Fruit fly (Drosophila melanogaster) whole organism, pupa: ENCODE measurements around the gene Sdic3.
"Not testable (repeated sequence)": the region's sequence is repeated elsewhere in the genome, so short reads cannot be mapped to it uniquely, and the experiment has no call there.

Experiments used
- CG10348 ChIP-seq: fragments of 200-800 bp; sonication (Bioruptor generic); IDR thresholded peaks from 2 replicates; pipeline ENCODE4 v1.3.6; 2022; ENCODE audit warnings: missing biosample characterization, missing genetic modification characterization
- CG12605 ChIP-seq: fragments of 200-800 bp; sonication (Bioruptor generic); IDR thresholded peaks from 2 replicates; pipeline ENCODE4 v1.3.6; 2022; ENCODE audit warnings: missing biosample characterization, missing genetic modification characterization
- CG13204 ChIP-seq: fragments of 200-800 bp; sonication (Bioruptor generic); optimal IDR thresholded peaks from 2 replicates; lab custom pipeline; 2018; ENCODE audit warnings: missing biosample characterization, mild to moderate bottlenecking, missing genetic modification characterization, moderate library complexity
- CG14655 ChIP-seq: fragments of 200-800 bp; sonication (Bioruptor generic); optimal IDR thresholded peaks from 3 replicates; lab custom pipeline; 2017; ENCODE audit warnings: mild to moderate bottlenecking, missing biosample characterization, missing genetic modification reagents, missing genetic modification characterization
- CG15710 ChIP-seq: fragments of 200-800 bp; sonication (Bioruptor generic); optimal IDR thresholded peaks from 2 replicates; lab custom pipeline; 2018; ENCODE audit warnings: missing biosample characterization, mild to moderate bottlenecking, missing genetic modification characterization, moderate library complexity
- CG17806 ChIP-seq: fragments of 200-800 bp; sonication (Bioruptor generic); optimal IDR thresholded peaks from 2 replicates; lab custom pipeline; 2018; ENCODE audit warnings: missing biosample characterization, mild to moderate bottlenecking, missing genetic modification characterization, moderate library complexity
- CG32121 ChIP-seq: fragments of 200-800 bp; sonication (Bioruptor generic); IDR thresholded peaks from 2 replicates; pipeline ENCODE4 v1.3.6; 2022; ENCODE audit warnings: missing biosample characterization, missing genetic modification characterization
- CG34367 ChIP-seq: fragments of 200-800 bp; sonication (Bioruptor generic); optimal IDR thresholded peaks from 2 replicates; lab custom pipeline; 2018; ENCODE audit warnings: missing biosample characterization, mild to moderate bottlenecking, missing genetic modification characterization
- CG4496 ChIP-seq: fragments of 200-800 bp; sonication (Bioruptor generic); IDR thresholded peaks from 3 replicates; pipeline ENCODE4 v1.3.6; 2022; ENCODE audit warnings: missing biosample characterization, missing genetic modification characterization
- CG8159 ChIP-seq: fragments of 200-800 bp; sonication (Bioruptor generic); optimal IDR thresholded peaks from 3 replicates; lab custom pipeline; 2018; ENCODE audit warnings: missing biosample characterization, mild to moderate bottlenecking, missing genetic modification characterization, moderate library complexity
- CG8301 ChIP-seq: fragments of 200-800 bp; sonication (Bioruptor generic); optimal IDR thresholded peaks from 2 replicates; lab custom pipeline; 2018; ENCODE audit warnings: missing biosample characterization, mild to moderate bottlenecking, missing genetic modification characterization
- CG9948 ChIP-seq: fragments of 200-800 bp; sonication (Bioruptor generic); optimal IDR thresholded peaks from 2 replicates; lab custom pipeline; 2018; ENCODE audit warnings: missing biosample characterization, mild to moderate bottlenecking, missing genetic modification characterization, moderate library complexity
- D1 ChIP-seq: fragments of 200-800 bp; sonication (Bioruptor generic); optimal IDR thresholded peaks from 2 replicates; lab custom pipeline; 2018; ENCODE audit warnings: missing biosample characterization, mild to moderate bottlenecking, missing genetic modification characterization, moderate library complexity
- EcR ChIP-seq: fragments of 200-800 bp; sonication (Bioruptor generic); optimal IDR thresholded peaks from 3 replicates; lab custom pipeline; 2019; ENCODE audit warnings: missing biosample characterization, missing genetic modification characterization, mild to moderate bottlenecking, moderate library complexity, missing genetic modification reagents
- Ets98B ChIP-seq: fragments of 200-800 bp; sonication (Bioruptor generic); IDR thresholded peaks from 2 replicates; pipeline ENCODE4 v1.3.6; 2022; ENCODE audit warnings: missing biosample characterization, missing genetic modification characterization
- Pif1A ChIP-seq: fragments of 200-800 bp; sonication (Bioruptor generic); optimal IDR thresholded peaks from 3 replicates; lab custom pipeline; 2016; ENCODE audit warnings: missing biosample characterization, missing genetic modification characterization
- Pif1B ChIP-seq: fragments of 200-800 bp; sonication (Bioruptor generic); optimal IDR thresholded peaks from 3 replicates; lab custom pipeline; 2016; ENCODE audit warnings: missing biosample characterization, missing genetic modification characterization
- Snoo ChIP-seq: fragments of 200-800 bp; sonication (Bioruptor generic); optimal IDR thresholded peaks from 3 replicates; lab custom pipeline; 2017; ENCODE audit warnings: missing biosample characterization, mild to moderate bottlenecking, missing genetic modification characterization, inconsistent platforms
- fd96Ca ChIP-seq: fragments of 200-800 bp; sonication (Bioruptor generic); IDR thresholded peaks from 3 replicates; pipeline ENCODE4 v1.3.6; 2022; ENCODE audit warnings: missing biosample characterization, missing genetic modification characterization
- gl ChIP-seq: fragments of 200-800 bp; sonication (Bioruptor generic); optimal IDR thresholded peaks from 2 replicates; lab custom pipeline; 2018; ENCODE audit warnings: missing biosample characterization, mild to moderate bottlenecking, missing genetic modification characterization
- rn ChIP-seq: fragments of 200-800 bp; sonication (Bioruptor generic); IDR thresholded peaks from 2 replicates; pipeline ENCODE4 v1.3.6; 2022; ENCODE audit warnings: missing biosample characterization, missing genetic modification characterization

Sdic3 gene

DNA sequence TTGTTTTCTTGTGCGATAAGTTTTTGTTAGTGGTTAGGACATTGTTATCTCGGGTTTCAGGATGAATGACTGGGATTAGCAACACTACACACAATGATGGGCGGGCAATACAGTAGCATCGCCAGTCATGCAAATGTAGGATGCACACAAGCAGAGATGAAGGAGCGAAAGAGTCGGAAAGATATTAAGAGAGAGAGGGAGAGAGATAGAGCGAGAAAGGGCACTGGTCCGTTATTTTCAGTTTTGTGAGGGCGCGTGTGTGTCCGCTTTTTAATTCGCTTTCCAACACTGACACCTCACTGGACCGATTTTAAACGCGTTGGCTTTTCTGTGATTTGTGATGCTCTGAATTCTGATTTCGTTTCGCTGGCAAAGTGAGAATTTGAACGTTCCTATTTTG, 37.6 kb upstream of the Sdic3 start:
- TF ChIP-seq CG32121 (GFP tag; lab: Robert Waterston, UW) (no peak), CG12605 (GFP tag; lab: Robert Waterston, UW) (no peak), D1 (tag; lab: Kevin White, UChicago) (no peak), CG4496 (GFP tag; lab: Robert Waterston, UW) (no peak), CG34367 (no peak), EcR (GFP tag; lab: Kevin White, UChicago) (no peak), CG10348 (GFP tag; lab: Robert Waterston, UW) (no peak), Pif1A (GFP tag; lab: Kevin White, UChicago) (no peak), CG9948 (no peak), CG8159 (tag; lab: Kevin White, UChicago) (no peak), CG14655 (GFP tag; lab: Kevin White, UChicago) (no peak), gl (tag; lab: Kevin White, UChicago) (no peak), Ets98B (GFP tag; lab: Robert Waterston, UW) (no peak), fd96Ca (GFP tag; lab: Robert Waterston, UW) (no peak), CG13204 (GFP tag; lab: Kevin White, UChicago) (no peak), CG15710 (tag; lab: Kevin White, UChicago) (no peak), Pif1B (GFP tag; lab: Kevin White, UChicago) (no peak)

DNA sequence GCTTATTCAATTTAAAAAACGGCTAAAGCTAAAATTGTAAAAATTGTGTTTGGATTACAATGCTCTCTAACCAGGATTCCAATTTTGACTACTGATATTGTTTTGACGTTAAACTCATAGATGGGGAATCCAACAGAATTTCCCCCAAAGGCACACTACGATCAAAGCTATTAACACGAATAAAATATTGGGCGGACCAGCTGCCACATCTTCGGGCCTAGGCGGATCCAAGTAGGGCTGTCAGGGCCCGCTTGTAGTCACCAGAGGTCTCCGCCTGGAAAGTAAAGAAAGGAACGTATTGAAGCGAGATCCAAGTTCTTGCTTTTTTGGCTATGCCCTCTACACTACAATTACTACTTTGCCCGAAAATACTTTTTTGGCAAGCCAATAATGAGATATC, 30.9 kb upstream of the Sdic3 start, which contains the start of gene Sdic4:
Gene Sdic4, minus strand, starts transcription at position 101 of the 400 bp plus-strand sequence.
- not testable (repeated sequence) for TF ChIP-seq CG12605 (GFP tag; lab: Robert Waterston, UW); Pif1A (GFP tag; lab: Kevin White, UChicago); CG8159 (tag; lab: Kevin White, UChicago)

DNA sequence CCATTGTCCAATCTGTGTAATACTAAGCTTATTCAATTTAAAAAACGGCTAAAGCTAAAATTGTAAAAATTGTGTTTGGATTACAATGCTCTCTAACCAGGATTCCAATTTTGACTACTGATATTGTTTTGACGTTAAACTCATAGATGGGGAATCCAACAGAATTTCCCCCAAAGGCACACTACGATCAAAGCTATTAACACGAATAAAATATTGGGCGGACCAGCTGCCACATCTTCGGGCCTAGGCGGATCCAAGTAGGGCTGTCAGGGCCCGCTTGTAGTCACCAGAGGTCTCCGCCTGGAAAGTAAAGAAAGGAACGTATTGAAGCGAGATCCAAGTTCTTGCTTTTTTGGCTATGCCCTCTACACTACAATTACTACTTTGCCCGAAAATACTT, 23.1 kb upstream of the Sdic3 start, which contains the start of gene SdicC:
Gene SdicC, minus strand, starts transcription at position 101 of the 400 bp plus-strand sequence.
- TF ChIP-seq Pif1A (GFP tag; lab: Kevin White, UChicago); rn; CG12605 (GFP tag; lab: Robert Waterston, UW): not testable (repeated sequence)

dm6 chrX:20209503-20209902, 15.5 kb upstream of the Sdic3 start, which contains the start of gene SdicB:
TSS of gene SdicB (minus strand) at chrX:20209603.
- not testable (repeated sequence) for TF ChIP-seq CG4496 (GFP tag; lab: Robert Waterston, UW); gl (tag; lab: Kevin White, UChicago); rn

dm6 chrX:20201833-20202232, 7.8 kb upstream of the Sdic3 start, which contains the start of gene SdicA:
TSS of gene SdicA (minus strand) at chrX:20201933.
- not testable (repeated sequence) for TF ChIP-seq CG17806 (tag; lab: Kevin White, UChicago); Pif1B (GFP tag; lab: Kevin White, UChicago); gl (tag; lab: Kevin White, UChicago)

- not testable (repeated sequence) for TF ChIP-seq CG9948; CG8159 (tag; lab: Kevin White, UChicago); Ets98B (GFP tag; lab: Robert Waterston, UW)
Observed at dm6 chrX:20186387-20186786, 7.6 kb downstream of the Sdic3 start, which contains the start of gene Sdic2. TSS of gene Sdic2 (minus strand) at chrX:20186487.

DNA sequence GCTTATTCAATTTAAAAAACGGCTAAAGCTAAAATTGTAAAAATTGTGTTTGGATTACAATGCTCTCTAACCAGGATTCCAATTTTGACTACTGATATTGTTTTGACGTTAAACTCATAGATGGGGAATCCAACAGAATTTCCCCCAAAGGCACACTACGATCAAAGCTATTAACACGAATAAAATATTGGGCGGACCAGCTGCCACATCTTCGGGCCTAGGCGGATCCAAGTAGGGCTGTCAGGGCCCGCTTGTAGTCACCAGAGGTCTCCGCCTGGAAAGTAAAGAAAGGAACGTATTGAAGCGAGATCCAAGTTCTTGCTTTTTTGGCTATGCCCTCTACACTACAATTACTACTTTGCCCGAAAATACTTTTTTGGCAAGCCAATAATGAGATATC, 15.5 kb downstream of the Sdic3 start, which contains the start of gene Sdic1:
Gene Sdic1, minus strand, starts transcription at position 101 of the 400 bp plus-strand sequence.
- not testable (repeated sequence) for TF ChIP-seq Snoo (tag; lab: Kevin White, UChicago); CG12605 (GFP tag; lab: Robert Waterston, UW); CG4496 (GFP tag; lab: Robert Waterston, UW)

DNA sequence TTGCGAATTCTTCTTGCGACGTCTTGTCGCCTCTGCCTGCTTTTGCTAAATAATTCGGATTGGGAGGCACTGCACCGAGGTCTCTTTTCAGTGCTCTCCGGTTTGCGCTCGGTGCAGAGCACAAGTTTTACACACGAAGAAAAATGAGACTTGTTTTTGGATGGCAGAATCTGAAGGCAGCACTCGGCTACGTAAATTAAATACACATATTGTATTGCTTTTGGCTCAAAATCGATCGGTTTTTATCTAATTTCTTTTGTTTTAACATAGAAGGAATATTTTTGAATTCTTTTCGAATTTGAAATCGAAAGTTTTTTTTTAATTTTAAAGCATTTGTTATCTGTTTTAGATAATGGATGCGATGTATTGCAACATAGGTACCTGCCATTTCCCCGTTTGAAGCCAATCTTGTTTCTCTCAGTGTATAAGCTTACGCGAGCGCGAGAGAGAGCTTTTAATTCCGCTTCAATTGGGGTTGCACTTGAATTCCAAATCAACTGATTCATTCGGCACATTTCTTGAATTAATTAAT, 20.5 kb downstream of the Sdic3 start, which contains the start of gene AnxB10:
Gene AnxB10, minus strand, starts transcription at position 51 of the 532 bp plus-strand sequence.
- peak; percentile 95 for TF ChIP-seq Pif1A (GFP tag; lab: Kevin White, UChicago)
- TF ChIP-seq CG10348 (GFP tag; lab: Robert Waterston, UW), result peak; percentile 75
- TF ChIP-seq CG4496 (GFP tag; lab: Robert Waterston, UW), result peak; percentile 91
- peak; percentile 83 for TF ChIP-seq rn
- TF ChIP-seq fd96Ca (GFP tag; lab: Robert Waterston, UW), result peak; percentile 92
- peak; percentile 92 for TF ChIP-seq Snoo (tag; lab: Kevin White, UChicago)
- peak; percentile 72 for TF ChIP-seq gl (tag; lab: Kevin White, UChicago)
- TF ChIP-seq D1 (tag; lab: Kevin White, UChicago), result peak; percentile 87
- peak; percentile 84 for TF ChIP-seq CG34367
- peak; percentile 94 for TF ChIP-seq CG8159 (tag; lab: Kevin White, UChicago)
- TF ChIP-seq CG32121 (GFP tag; lab: Robert Waterston, UW), result peak; percentile 93
- TF ChIP-seq CG17806 (tag; lab: Kevin White, UChicago), result peak; percentile 90
- TF ChIP-seq Pif1B (GFP tag; lab: Kevin White, UChicago), result peak; percentile 92
- peak; percentile 82; the same call in 1 of the 2 replicates for TF ChIP-seq Ets98B (GFP tag; lab: Robert Waterston, UW)
- peak; percentile 81 for TF ChIP-seq CG12605 (GFP tag; lab: Robert Waterston, UW)
- peak; percentile 17 for TF ChIP-seq EcR (GFP tag; lab: Kevin White, UChicago)
- TF ChIP-seq CG8301 (tag; lab: Kevin White, UChicago), result peak; percentile 91
- peak; percentile 79 for TF ChIP-seq CG13204 (GFP tag; lab: Kevin White, UChicago)
- peak; percentile 95 for TF ChIP-seq CG14655 (GFP tag; lab: Kevin White, UChicago)
- peak; percentile 91 for TF ChIP-seq CG9948
- peak; percentile 93 for TF ChIP-seq CG15710 (tag; lab: Kevin White, UChicago)
